Fruit fly (Drosophila melanogaster) whole organism, embryonic: Measurements from ENCODE around the gene Rcd5.

ENCODE experiments used
- Antp ChIP-seq: fragments of 200-800 bp; sonication (Bioruptor generic); optimal IDR thresholded peaks from 3 replicates; lab custom pipeline; 2016; ENCODE audit warnings: missing biosample characterization, missing genetic modification characterization
- Asciz ChIP-seq: fragments of 200-800 bp; sonication (Bioruptor generic); optimal IDR thresholded peaks from 2 replicates; lab custom pipeline; 2017; ENCODE audit warnings: missing biosample characterization, mild to moderate bottlenecking, missing genetic modification characterization, missing genetic modification reagents
- Bteb2 ChIP-seq: fragments of 200-800 bp; sonication (Bioruptor generic); optimal IDR thresholded peaks from 2 replicates; lab custom pipeline; 2016; ENCODE audit warnings: missing biosample characterization, missing genetic modification characterization
- CG10543 ChIP-seq: fragments of 200-800 bp; sonication (Bioruptor generic); optimal IDR thresholded peaks from 3 replicates; lab custom pipeline; 2017; ENCODE audit warnings: missing biosample characterization, mild to moderate bottlenecking, missing genetic modification characterization, moderate library complexity
- CG11723 ChIP-seq: fragments of 200-800 bp; sonication (Bioruptor generic); optimal IDR thresholded peaks from 2 replicates; lab custom pipeline; 2017; ENCODE audit warnings: missing biosample characterization, mild to moderate bottlenecking, missing genetic modification characterization
- CG14050 ChIP-seq: fragments of 200-800 bp; sonication (Bioruptor generic); IDR thresholded peaks from 3 replicates; pipeline ENCODE4 v1.3.6; 2022; ENCODE audit warnings: missing biosample characterization, missing genetic modification characterization
- CG14710 ChIP-seq: fragments of 200-800 bp; sonication (Bioruptor generic); optimal IDR thresholded peaks from 3 replicates; lab custom pipeline; 2019; ENCODE audit warnings: missing biosample characterization, mild to moderate bottlenecking, missing genetic modification characterization, moderate library complexity
- CG18011 ChIP-seq: fragments of 200-800 bp; sonication (Bioruptor generic); optimal IDR thresholded peaks from 2 replicates; lab custom pipeline; 2017; ENCODE audit warnings: missing biosample characterization, missing genetic modification characterization, mild to moderate bottlenecking, moderate library complexity, missing genotype
- CG18619 ChIP-seq: fragments of 200-800 bp; sonication (Bioruptor generic); optimal IDR thresholded peaks from 3 replicates; lab custom pipeline; 2017; ENCODE audit warnings: missing biosample characterization, mild to moderate bottlenecking, missing genetic modification characterization
- CG2889 ChIP-seq: fragments of 200-800 bp; sonication (Bioruptor generic); IDR thresholded peaks from 3 replicates; pipeline ENCODE4 v1.3.6; 2022; ENCODE audit warnings: missing biosample characterization, missing genetic modification characterization
- CG31388 ChIP-seq: fragments of 200-800 bp; sonication (Bioruptor generic); optimal IDR thresholded peaks from 2 replicates; lab custom pipeline; 2016; ENCODE audit warnings: missing biosample characterization, missing genetic modification characterization
- CG42726 ChIP-seq: fragments of 200-800 bp; sonication (Bioruptor generic); IDR thresholded peaks from 2 replicates; pipeline ENCODE4 v1.3.6; 2022; ENCODE audit warnings: missing biosample characterization, missing genetic modification characterization; ENCODE audit not compliant: partially characterized antibody
- CG4282 ChIP-seq: fragments of 200-800 bp; sonication (Bioruptor generic); optimal IDR thresholded peaks from 2 replicates; lab custom pipeline; 2016; ENCODE audit warnings: missing biosample characterization, missing genetic modification characterization
- CG4820 ChIP-seq: fragments of 200-800 bp; sonication (Bioruptor generic); optimal IDR thresholded peaks from 3 replicates; lab custom pipeline; 2016; ENCODE audit warnings: missing biosample characterization, missing genetic modification characterization
- CG7839 ChIP-seq: fragments of 200-800 bp; sonication (Bioruptor generic); optimal IDR thresholded peaks from 3 replicates; lab custom pipeline; 2018; ENCODE audit warnings: missing biosample characterization, mild to moderate bottlenecking, missing genetic modification characterization, moderate library complexity
- CG7928 ChIP-seq: fragments of 200-800 bp; sonication (Bioruptor generic); optimal IDR thresholded peaks from 2 replicates; lab custom pipeline; 2017; ENCODE audit warnings: missing biosample characterization, mild to moderate bottlenecking, missing genetic modification characterization
- CG8924 ChIP-seq: fragments of 200-800 bp; optimal IDR thresholded peaks from 3 replicates; lab custom pipeline; 2019; ENCODE audit warnings: missing biosample characterization, mild to moderate bottlenecking, missing genetic modification characterization, moderate library complexity
- CG9817 ChIP-seq: fragments of 200-800 bp; sonication (Bioruptor generic); optimal IDR thresholded peaks from 2 replicates; lab custom pipeline; 2018; ENCODE audit warnings: missing biosample characterization, mild to moderate bottlenecking, missing genetic modification characterization, moderate library complexity
- CTCF ChIP-seq: fragments of 200-800 bp; sonication (Bioruptor generic); optimal IDR thresholded peaks from 2 replicates; lab custom pipeline; 2017; ENCODE audit warnings: missing biosample characterization, mild to moderate bottlenecking, missing genetic modification characterization, moderate library complexity
- CkIIα-i1 ChIP-seq: fragments of 200-800 bp; sonication (Bioruptor generic); IDR thresholded peaks from 2 replicates; pipeline ENCODE4 v1.3.6; 2022; ENCODE audit warnings: missing biosample characterization, missing genetic modification characterization
- E2f1 ChIP-seq: fragments of 200-800 bp; sonication (Bioruptor generic); IDR thresholded peaks from 2 replicates; pipeline ENCODE4 v1.3.6; 2022; ENCODE audit warnings: missing biosample characterization, missing genetic modification characterization
- HLH54F ChIP-seq: fragments of 200-800 bp; sonication (Bioruptor generic); optimal IDR thresholded peaks from 3 replicates; lab custom pipeline; 2016; ENCODE audit warnings: missing biosample characterization, missing genetic modification characterization
- Hand ChIP-seq: fragments of 200-800 bp; sonication (Bioruptor generic); optimal IDR thresholded peaks from 2 replicates; lab custom pipeline; 2017; ENCODE audit warnings: mild to moderate bottlenecking, missing biosample characterization, missing genetic modification reagents, missing genetic modification characterization
- Lpt ChIP-seq: fragments of >200 bp; optimal IDR thresholded peaks from 2 replicates; lab custom pipeline; 2018; ENCODE audit warnings: missing biosample characterization, missing genetic modification characterization
- MTF-1 ChIP-seq: fragments of 200-800 bp; sonication (Bioruptor generic); optimal IDR thresholded peaks from 2 replicates; lab custom pipeline; 2018; ENCODE audit warnings: missing biosample characterization, mild to moderate bottlenecking, missing genetic modification characterization, borderline replicate concordance
- Max ChIP-seq: fragments of 200-800 bp; sonication (Bioruptor generic); optimal IDR thresholded peaks from 2 replicates; lab custom pipeline; 2016; ENCODE audit warnings: missing biosample characterization, mild to moderate bottlenecking, missing genetic modification characterization
- NC2β ChIP-seq: fragments of 200-800 bp; sonication (Bioruptor generic); optimal IDR thresholded peaks from 2 replicates; lab custom pipeline; 2016; ENCODE audit warnings: missing biosample characterization, missing genetic modification characterization
- Usf ChIP-seq: fragments of 200-800 bp; sonication (Bioruptor generic); optimal IDR thresholded peaks from 2 replicates; lab custom pipeline; 2017; ENCODE audit warnings: missing genotype, missing biosample characterization, missing genetic modification characterization
- Vsx1 ChIP-seq: fragments of 200-800 bp; sonication (Bioruptor generic); optimal IDR thresholded peaks from 2 replicates; lab custom pipeline; 2017; ENCODE audit warnings: missing biosample characterization, mild to moderate bottlenecking, missing genetic modification characterization, missing genetic modification reagents
- ac ChIP-seq: fragments of 200-800 bp; sonication (Bioruptor generic); optimal IDR thresholded peaks from 3 replicates; lab custom pipeline; 2017; ENCODE audit warnings: missing biosample characterization, mild to moderate bottlenecking, missing genetic modification characterization
- btn ChIP-seq: fragments of 200-800 bp; sonication (Bioruptor generic); optimal IDR thresholded peaks from 2 replicates; lab custom pipeline; 2016; ENCODE audit warnings: missing biosample characterization, missing genetic modification characterization
- cad ChIP-seq: fragments of >200 bp; optimal IDR thresholded peaks from 2 replicates; lab custom pipeline; 2017; ENCODE audit warnings: missing biosample characterization, missing genetic modification characterization
- corto ChIP-seq: fragments of 200-800 bp; sonication (Bioruptor generic); optimal IDR thresholded peaks from 2 replicates; lab custom pipeline; 2016; ENCODE audit warnings: missing biosample characterization, mild to moderate bottlenecking, missing genetic modification characterization, moderate library complexity
- dmrt11E ChIP-seq: fragments of 200-800 bp; sonication (Bioruptor generic); optimal IDR thresholded peaks from 3 replicates; lab custom pipeline; 2018; ENCODE audit warnings: missing biosample characterization, mild to moderate bottlenecking, missing genetic modification characterization, moderate library complexity
- emc ChIP-seq: fragments of 200-800 bp; sonication (Bioruptor generic); optimal IDR thresholded peaks from 2 replicates; lab custom pipeline; 2016; ENCODE audit warnings: missing biosample characterization, missing genetic modification characterization
- exex ChIP-seq: fragments of 200-800 bp; sonication (Bioruptor generic); optimal IDR thresholded peaks from 4 replicates; lab custom pipeline; 2018; ENCODE audit warnings: missing biosample characterization, mild to moderate bottlenecking, missing genetic modification characterization, moderate library complexity
- fd102C ChIP-seq: fragments of 200-800 bp; sonication (Bioruptor generic); optimal IDR thresholded peaks from 2 replicates; lab custom pipeline; 2018; ENCODE audit warnings: missing biosample characterization, mild to moderate bottlenecking, missing genetic modification characterization, moderate library complexity
- fru ChIP-seq: fragments of >200 bp; optimal IDR thresholded peaks from 2 replicates; lab custom pipeline; 2017
- grn ChIP-seq: fragments of 200-800 bp; sonication (Bioruptor generic); optimal IDR thresholded peaks from 3 replicates; lab custom pipeline; 2017; ENCODE audit warnings: missing biosample characterization, missing genetic modification characterization
- ham ChIP-seq: fragments of 200-800 bp; sonication (Bioruptor generic); IDR thresholded peaks from 2 replicates; pipeline ENCODE4 v1.3.6; 2022; ENCODE audit warnings: missing biosample characterization, missing genetic modification characterization
- insv ChIP-seq, 2 experiments: fragments of 200-800 bp; sonication (Bioruptor generic); optimal IDR thresholded peaks; 3 replicates each; lab custom pipeline; 2016 to 2018; ENCODE audit warnings: missing biosample characterization in 2 of 2, missing genetic modification characterization in 2 of 2
- jigr1 ChIP-seq: fragments of 200-800 bp; sonication (Bioruptor generic); IDR thresholded peaks from 3 replicates; pipeline ENCODE4 v1.3.6; 2022; ENCODE audit warnings: missing biosample characterization, missing genetic modification characterization
- nerfin-2 ChIP-seq: fragments of 200-800 bp; sonication (Bioruptor generic); IDR thresholded peaks from 2 replicates; pipeline ENCODE4 v1.3.6; 2022; ENCODE audit warnings: missing biosample characterization, missing genetic modification characterization; ENCODE audit not compliant: partially characterized antibody
- psq ChIP-seq: fragments of 200-800 bp; sonication (Bioruptor generic); optimal IDR thresholded peaks from 2 replicates; lab custom pipeline; 2017; ENCODE audit warnings: missing biosample characterization, missing genetic modification characterization
- run ChIP-seq: fragments of 200-800 bp; sonication (Bioruptor generic); optimal IDR thresholded peaks from 3 replicates; lab custom pipeline; 2018; ENCODE audit warnings: missing biosample characterization, mild to moderate bottlenecking, missing genetic modification characterization
- scrt ChIP-seq: fragments of 200-800 bp; sonication (Bioruptor generic); optimal IDR thresholded peaks from 2 replicates; lab custom pipeline; 2018; ENCODE audit warnings: missing biosample characterization, mild to moderate bottlenecking, missing genetic modification characterization, moderate library complexity
- sima ChIP-seq: fragments of 200-800 bp; sonication (Bioruptor generic); optimal IDR thresholded peaks from 2 replicates; lab custom pipeline; 2016; ENCODE audit warnings: missing biosample characterization, missing genetic modification characterization
- sisA ChIP-seq: fragments of 200-800 bp; sonication (Bioruptor generic); IDR thresholded peaks from 2 replicates; pipeline ENCODE4 v1.3.6; 2022; ENCODE audit warnings: missing biosample characterization, missing genetic modification characterization
- stwl ChIP-seq: fragments of 200-800 bp; sonication (Bioruptor generic); optimal IDR thresholded peaks from 3 replicates; lab custom pipeline; 2018; ENCODE audit warnings: missing biosample characterization, mild to moderate bottlenecking, missing genetic modification characterization, moderate library complexity
- tgo ChIP-seq: fragments of 200-800 bp; sonication (Bioruptor generic); IDR thresholded peaks from 3 replicates; pipeline ENCODE4 v1.3.6; 2022; ENCODE audit warnings: missing biosample characterization, missing genetic modification characterization
- tup ChIP-seq: fragments of 200-800 bp; sonication (Bioruptor generic); optimal IDR thresholded peaks from 2 replicates; lab custom pipeline; 2016; ENCODE audit warnings: missing biosample characterization, mild to moderate bottlenecking, missing genetic modification characterization, moderate library complexity
- twi ChIP-seq: fragments of 200-800 bp; optimal IDR thresholded peaks from 2 replicates; lab custom pipeline; 2019; ENCODE audit warnings: missing biosample characterization, mild to moderate bottlenecking, missing genetic modification characterization, moderate library complexity

Rcd5 gene

DNA sequence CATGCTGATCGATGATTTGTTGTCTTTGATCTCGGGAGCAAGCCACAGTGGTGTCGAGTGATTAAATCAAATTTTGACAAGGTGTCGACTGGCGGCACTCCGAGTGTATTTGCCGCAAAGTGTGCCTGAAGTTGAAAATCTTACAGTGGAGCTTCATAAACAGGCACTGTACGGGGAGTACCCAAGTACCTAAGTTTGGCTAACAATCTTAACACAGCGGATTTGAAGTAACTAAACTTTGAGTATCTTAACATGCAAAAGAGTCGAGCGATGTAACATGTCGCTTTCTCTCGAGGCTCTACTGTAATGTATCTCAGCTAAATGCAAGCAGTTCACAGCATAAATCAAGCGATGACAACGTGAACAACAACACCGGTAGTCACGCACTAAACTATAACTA is 23.6 kb upstream of the Rcd5 start (continued):
- TF ChIP-seq dmrt11E (tag; lab: Kevin White, UChicago) (peak; percentile 88), Usf (GFP tag; lab: Kevin White, UChicago) (peak; percentile 33), ham (GFP tag; lab: Robert Waterston, UW) (no peak), twi (peak; percentile 54), Max (no peak), CG8924 (tag; lab: Kevin White, UChicago) (peak; percentile 61), CG4282 (GFP tag; lab: Kevin White, UChicago) (no peak), MTF-1 (GFP tag; lab: Kevin White, UChicago) (peak; percentile 63), btn (GFP tag; lab: Kevin White, UChicago) (peak; percentile 54), tgo (GFP tag; lab: Robert Waterston, UW) (peak; percentile 59), Asciz (GFP tag; lab: Kevin White, UChicago) (no peak), run (tag; lab: Kevin White, UChicago) (no peak), grn (GFP tag; lab: Kevin White, UChicago) (no peak), psq (GFP tag; lab: Kevin White, UChicago) (no peak), CG7928 (no peak), CG11723 (peak; percentile 21), CG9817 (tag; lab: Kevin White, UChicago) (peak; percentile 28), fru (lab: Kevin White, UChicago) (no peak), CG2889 (GFP tag; lab: Robert Waterston, UW) (0 out of 3 replicates have a peak, but pooled peaks have one; percentile 34), CTCF (GFP tag; lab: Kevin White, UChicago) (no peak), cad (GFP tag; lab: Kevin White, UChicago) (no peak), ac (peak; percentile 52), Hand (no peak), CG4820 (GFP tag; lab: Kevin White, UChicago) (peak; percentile 66), jigr1 (GFP tag; lab: Robert Waterston, UW) (peak; percentile 36; the same call in 1 of the 3 replicates), fd102C (no peak), emc (GFP tag; lab: Kevin White, UChicago) (no peak), CkIIα-i1 (GFP tag; lab: Robert Waterston, UW) (no peak), HLH54F (GFP tag; lab: Kevin White, UChicago) (no peak), corto (no peak), CG18619 (peak; percentile 35), exex (tag; lab: Kevin White, UChicago) (no peak), CG10543 (GFP tag; lab: Kevin White, UChicago) (no peak), Antp (GFP tag; lab: Kevin White, UChicago) (peak; percentile 72), CG14050 (GFP tag; lab: Robert Waterston, UW) (no peak), sisA (GFP tag; lab: Robert Waterston, UW) (peak; percentile 79), Bteb2 (no peak), CG42726 (GFP tag; lab: Robert Waterston, UW) (no peak), stwl (tag; lab: Kevin White, UChicago) (peak; percentile 15), NC2β (GFP tag; lab: Kevin White, UChicago) (peak; percentile 57), CG7839 (tag; lab: Kevin White, UChicago) (peak; percentile 70), CG18011 (GFP tag; lab: Kevin White, UChicago) (no peak), sima (GFP tag; lab: Kevin White, UChicago) (no peak), scrt (peak; percentile 23), insv (GFP tag; optimal IDR thresholded peaks at IDR 0.05; lab: Kevin White, UChicago) (no peak), CG14710 (tag; lab: Kevin White, UChicago) (peak; percentile 70), E2f1 (GFP tag; lab: Robert Waterston, UW) (peak; percentile 37; the same call in 1 of the 2 replicates), nerfin-2 (no peak), CG31388 (GFP tag; lab: Kevin White, UChicago) (peak; percentile 28), Lpt (GFP tag; lab: Kevin White, UChicago) (no peak), tup (peak; percentile 1), Vsx1 (GFP tag; lab: Kevin White, UChicago) (no peak)
